Worm (Caenorhabditis elegans) whole organism, L4 larva: ENCODE results near the gene glb-24.

Experiments used
- T26A8.4 ChIP-seq: fragments of 200-800 bp; sonication (Bioruptor generic); IDR thresholded peaks from 2 replicates; pipeline ENCODE4 v1.3.6; 2022; ENCODE audit warnings: missing genetic modification characterization, missing compliant biosample characterization
- Y75B8A.6 ChIP-seq: fragments of 200-800 bp; sonication (Bioruptor generic); IDR thresholded peaks from 2 replicates; pipeline ENCODE4 v1.3.6; 2022; ENCODE audit warnings: missing genetic modification reagents, missing genetic modification characterization, missing compliant biosample characterization
- ZK337.2 ChIP-seq: fragments of 200-800 bp; sonication (Bioruptor generic); IDR thresholded peaks from 2 replicates; pipeline ENCODE4 v1.3.6; 2022; ENCODE audit warnings: missing genetic modification reagents, missing genetic modification characterization, missing compliant biosample characterization
- ZK546.5 ChIP-seq, 2 experiments: sonication (generic microtip); optimal IDR thresholded peaks; 2 replicates each; lab custom pipeline; 2017; ENCODE audit warnings: missing biosample characterization in 2 of 2, missing genetic modification characterization in 2 of 2
- aha-1 ChIP-seq: fragments of 150-350 bp; peaks from one replicate; lab custom pipeline; 2014; ENCODE audit warnings: missing biosample characterization, missing genetic modification characterization
- ama-1 ChIP-seq: fragments of 150-350 bp; optimal IDR thresholded peaks from 2 replicates; lab custom pipeline; 2014; ENCODE audit warnings: inconsistent platforms, mixed read lengths
- arid-1 ChIP-seq: fragments of 200-800 bp; sonication (Bioruptor generic); conservative IDR thresholded peaks from 2 replicates; pipeline ENCODE4 v1.3.6; 2022; ENCODE audit warnings: missing genetic modification reagents, missing genetic modification characterization, missing compliant biosample characterization
- attf-4 ChIP-seq: sonication (generic microtip); optimal IDR thresholded peaks from 3 replicates; lab custom pipeline; 2017; ENCODE audit warnings: missing biosample characterization, missing genetic modification characterization
- ceh-82 ChIP-seq: sonication (generic microtip); optimal IDR thresholded peaks from 2 replicates; lab custom pipeline; 2017; ENCODE audit warnings: missing biosample characterization, missing genetic modification characterization
- ces-1 ChIP-seq: fragments of 150-350 bp; sonication (generic microtip); optimal IDR thresholded peaks from 4 replicates; lab custom pipeline; 2014; ENCODE audit warnings: missing biosample characterization, missing genetic modification reagents, missing genetic modification characterization
- dmd-6 ChIP-seq: fragments of 200-800 bp; sonication (Bioruptor generic); IDR thresholded peaks from 2 replicates; pipeline ENCODE4 v1.3.6; 2022; ENCODE audit warnings: missing genetic modification reagents, missing genetic modification characterization, missing compliant biosample characterization
- dmd-8 ChIP-seq: fragments of 200-800 bp; sonication (Bioruptor generic); IDR thresholded peaks from 2 replicates; pipeline ENCODE4 v1.3.6; 2022; ENCODE audit warnings: missing genetic modification characterization, missing compliant biosample characterization
- dmd-9 ChIP-seq: fragments of 200-800 bp; sonication (Bioruptor generic); IDR thresholded peaks from 2 replicates; pipeline ENCODE4 v1.3.6; 2022; ENCODE audit warnings: missing genetic modification reagents, missing genetic modification characterization, missing compliant biosample characterization
- duxl-1 ChIP-seq: sonication (generic microtip); optimal IDR thresholded peaks from 2 replicates; lab custom pipeline; 2016; ENCODE audit warnings: mild to moderate bottlenecking, missing genetic modification characterization, moderate library complexity, missing compliant biosample characterization; ENCODE audit not compliant: poor library complexity
- dve-1 ChIP-seq: sonication (generic microtip); optimal IDR thresholded peaks from 2 replicates; lab custom pipeline; 2017; ENCODE audit warnings: antibody characterized with exemption, mild to moderate bottlenecking, missing genetic modification characterization, missing compliant biosample characterization; ENCODE audit not compliant: insufficient read depth
- egl-27 ChIP-seq: sonication (generic microtip); optimal IDR thresholded peaks from 3 replicates; lab custom pipeline; 2017; ENCODE audit warnings: missing biosample characterization, missing genetic modification reagents, missing genetic modification characterization
- fos-1 ChIP-seq: fragments of 150-350 bp; optimal IDR thresholded peaks from 2 replicates; lab custom pipeline; 2014; ENCODE audit warnings: missing biosample characterization, missing genetic modification characterization
- hif-1 ChIP-seq, 2 experiments: sonication (generic microtip); optimal IDR thresholded peaks; 2 replicates each; lab custom pipeline; 2016 to 2017; ENCODE audit warnings: missing compliant biosample characterization in 2 of 2, missing genetic modification characterization in 2 of 2, missing genetic modification reagents in 2 of 2, missing genotype in 2 of 2, mild to moderate bottlenecking in 1 of 2
- hlh-30 ChIP-seq: sonication (generic microtip); optimal IDR thresholded peaks from 2 replicates; lab custom pipeline; 2017; ENCODE audit warnings: antibody characterized with exemption, mild to moderate bottlenecking, missing genetic modification characterization, missing compliant biosample characterization; ENCODE audit not compliant: insufficient read depth
- hmg-1.1 ChIP-seq: fragments of 200-800 bp; sonication (Bioruptor generic); IDR thresholded peaks from 2 replicates; pipeline ENCODE4 v1.3.6; 2022; ENCODE audit warnings: missing genetic modification reagents, missing genetic modification characterization, missing compliant biosample characterization
- lim-7 ChIP-seq: fragments of 200-800 bp; sonication (Bioruptor generic); IDR thresholded peaks from 2 replicates; pipeline ENCODE4 v1.3.6; 2022; ENCODE audit warnings: missing genetic modification characterization, missing compliant biosample characterization
- lin-29 ChIP-seq: fragments of 200-800 bp; sonication (Bioruptor generic); IDR thresholded peaks from 2 replicates; pipeline ENCODE4 v1.3.6; 2022; ENCODE audit warnings: missing genetic modification reagents, missing genetic modification characterization, missing compliant biosample characterization
- lin-39 ChIP-seq: fragments of 150-350 bp; optimal IDR thresholded peaks from 2 replicates; lab custom pipeline; 2014; ENCODE audit warnings: missing biosample characterization, missing genetic modification reagents, missing genetic modification characterization
- lir-3 ChIP-seq: sonication (generic microtip); optimal IDR thresholded peaks from 2 replicates; lab custom pipeline; 2016; ENCODE audit warnings: mild to moderate bottlenecking, missing genetic modification characterization, missing compliant biosample characterization
- madf-9 ChIP-seq: fragments of 200-800 bp; sonication (Bioruptor generic); conservative IDR thresholded peaks from 2 replicates; pipeline ENCODE4 v1.3.6; 2022; ENCODE audit warnings: missing genetic modification reagents, missing genetic modification characterization, missing compliant biosample characterization
- mep-1 ChIP-seq: fragments of 150-350 bp; sonication (generic microtip); optimal IDR thresholded peaks from 3 replicates; lab custom pipeline; 2014; ENCODE audit warnings: missing biosample characterization, missing genetic modification characterization
- mes-2 ChIP-seq: sonication (generic microtip); optimal IDR thresholded peaks from 2 replicates; lab custom pipeline; 2016; ENCODE audit warnings: missing genotype, mild to moderate bottlenecking, missing genetic modification characterization, missing compliant biosample characterization; ENCODE audit not compliant: poor library complexity, severe bottlenecking
- nhr-10 ChIP-seq: fragments of 150-350 bp; optimal IDR thresholded peaks from 2 replicates; lab custom pipeline; 2014; ENCODE audit warnings: missing biosample characterization, missing genetic modification characterization
- nhr-102 ChIP-seq: sonication (generic microtip); optimal IDR thresholded peaks from 2 replicates; lab custom pipeline; 2016; ENCODE audit warnings: mild to moderate bottlenecking, missing genetic modification characterization, moderate library complexity, missing compliant biosample characterization
- nhr-11 ChIP-seq: fragments of 150-350 bp; optimal IDR thresholded peaks from 2 replicates; lab custom pipeline; 2014; ENCODE audit warnings: missing biosample characterization, missing genetic modification characterization
- nhr-111 ChIP-seq: fragments of 200-800 bp; sonication (Bioruptor generic); optimal IDR thresholded peaks from 2 replicates; lab custom pipeline; 2018; ENCODE audit warnings: mild to moderate bottlenecking, missing genetic modification characterization, missing compliant biosample characterization
- nhr-28 ChIP-seq: fragments of 150-350 bp; optimal IDR thresholded peaks from 2 replicates; lab custom pipeline; 2014; ENCODE audit warnings: missing biosample characterization, missing genetic modification characterization
- nhr-41 ChIP-seq: fragments of 200-800 bp; sonication (Bioruptor generic); IDR thresholded peaks from 2 replicates; pipeline ENCODE4 v1.3.6; 2022; ENCODE audit warnings: missing genetic modification reagents, missing genetic modification characterization, missing compliant biosample characterization
- pha-4 ChIP-seq, 2 experiments: fragments of 150-350 bp in 1 of 2; fragments of 200-800 bp in 1 of 2; sonication (Bioruptor generic) in 1 of 2; IDR thresholded peaks in 1 of 2; optimal IDR thresholded peaks in 1 of 2; 2 replicates each; pipeline versions ENCODE4 v1.3.6 to Lab custom; 2014 to 2022; ENCODE audit warnings: missing genetic modification characterization in 2 of 2, missing genetic modification reagents in 2 of 2, missing biosample characterization in 1 of 2, missing compliant biosample characterization in 1 of 2
- php-3 ChIP-seq: fragments of 200-800 bp; sonication (Bioruptor generic); IDR thresholded peaks from 2 replicates; pipeline ENCODE4 v1.3.6; 2022; ENCODE audit warnings: missing genetic modification reagents, missing genetic modification characterization, missing compliant biosample characterization
- pqm-1 ChIP-seq: sonication (generic microtip); optimal IDR thresholded peaks from 2 replicates; lab custom pipeline; 2017; ENCODE audit warnings: missing biosample characterization, missing genetic modification characterization
- sdz-12 ChIP-seq: fragments of 200-800 bp; sonication (Bioruptor generic); optimal IDR thresholded peaks from 2 replicates; lab custom pipeline; 2018; ENCODE audit warnings: mild to moderate bottlenecking, missing genetic modification characterization, missing compliant biosample characterization
- skn-1 ChIP-seq: fragments of 150-350 bp; optimal IDR thresholded peaks from 2 replicates; lab custom pipeline; 2014; ENCODE audit warnings: missing biosample characterization, missing genetic modification characterization
- snpc-1.2 ChIP-seq: fragments of 200-800 bp; sonication (Bioruptor generic); IDR thresholded peaks from 2 replicates; pipeline ENCODE4 v1.3.6; 2022; ENCODE audit warnings: missing genetic modification reagents, missing genetic modification characterization, missing compliant biosample characterization
- snpc-4 ChIP-seq: fragments of 150-350 bp; optimal IDR thresholded peaks from 2 replicates; lab custom pipeline; 2014; ENCODE audit warnings: missing biosample characterization, missing genetic modification characterization
- spr-3 ChIP-seq: fragments of 200-800 bp; sonication (Bioruptor generic); optimal IDR thresholded peaks from 2 replicates; lab custom pipeline; 2018; ENCODE audit warnings: mild to moderate bottlenecking, missing genetic modification characterization, missing compliant biosample characterization
- tag-97 ChIP-seq: fragments of 200-800 bp; sonication (Bioruptor generic); IDR thresholded peaks from 2 replicates; pipeline ENCODE4 v1.3.6; 2022; ENCODE audit warnings: missing genetic modification characterization, missing compliant biosample characterization
- tra-1 ChIP-seq: fragments of 200-800 bp; sonication (Bioruptor generic); IDR thresholded peaks from 2 replicates; pipeline ENCODE4 v1.3.6; 2022; ENCODE audit warnings: missing genetic modification reagents, missing genetic modification characterization, missing compliant biosample characterization
- unc-39 ChIP-seq: sonication (generic microtip); optimal IDR thresholded peaks from 2 replicates; lab custom pipeline; 2017; ENCODE audit warnings: missing biosample characterization, missing genetic modification characterization
- unc-62 ChIP-seq, 3 experiments: fragments of 150-350 bp in 1 of 3; sonication (generic microtip); optimal IDR thresholded peaks in 2 of 3; peaks in 1 of 3; 1 replicate in 1 of 3; 2 replicates in 2 of 3; lab custom pipeline; 2014 to 2017; ENCODE audit warnings: missing biosample characterization in 3 of 3, missing genetic modification characterization in 3 of 3, missing genetic modification reagents in 3 of 3, missing genotype in 1 of 3
- vab-7 ChIP-seq: fragments of 200-800 bp; sonication (Bioruptor generic); IDR thresholded peaks from 2 replicates; pipeline ENCODE4 v1.3.6; 2022; ENCODE audit warnings: missing genetic modification reagents, missing genetic modification characterization, missing compliant biosample characterization
- zfp-2 ChIP-seq: sonication (generic microtip); optimal IDR thresholded peaks from 2 replicates; lab custom pipeline; 2016; ENCODE audit warnings: mild to moderate bottlenecking, missing genetic modification characterization, missing compliant biosample characterization
- zfp-3 ChIP-seq: fragments of 200-800 bp; sonication (Bioruptor generic); conservative IDR thresholded peaks from 2 replicates; pipeline ENCODE4 v1.3.6; 2022; ENCODE audit warnings: missing genetic modification reagents, missing genetic modification characterization, missing compliant biosample characterization
- zip-11 ChIP-seq: fragments of 200-800 bp; sonication (Bioruptor generic); IDR thresholded peaks from 2 replicates; pipeline ENCODE4 v1.3.6; 2022; ENCODE audit warnings: missing genetic modification characterization, missing compliant biosample characterization
- ztf-11 ChIP-seq: fragments of 150-350 bp; optimal IDR thresholded peaks from 2 replicates; lab custom pipeline; 2014; ENCODE audit warnings: missing biosample characterization, missing genetic modification characterization
- ztf-7 ChIP-seq: fragments of 150-350 bp; optimal IDR thresholded peaks from 2 replicates; lab custom pipeline; 2014; ENCODE audit warnings: missing biosample characterization, missing genetic modification characterization

The glb-24 gene

DNA sequence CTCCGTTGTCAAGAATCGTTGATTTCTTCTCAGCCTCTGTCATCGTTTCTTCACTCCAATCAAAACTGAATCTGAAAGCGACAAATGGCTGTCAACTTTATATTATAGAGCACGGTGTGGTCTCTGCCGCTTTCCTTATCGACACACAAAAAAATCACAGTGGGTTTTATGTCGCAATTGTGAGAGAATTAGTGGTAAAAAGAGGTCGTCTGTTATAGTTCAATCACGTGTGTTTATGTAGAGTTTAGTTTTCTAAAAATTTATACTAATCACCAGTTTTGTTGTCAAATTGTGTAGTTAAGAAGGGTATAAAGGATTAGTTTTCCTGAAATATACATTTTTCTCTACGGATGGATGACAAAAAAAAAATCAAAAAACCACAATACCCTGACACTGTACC, 49.2 kb upstream of the glb-24 start, which contains the start of gene T16G1.7 (continued):
- TF ChIP-seq lin-29 (GFP tag; lab: Robert Waterston, UW) (no peak), ceh-82 (tag; lab: Kevin White, UChicago) (no peak), hmg-1.1 (GFP tag; lab: Robert Waterston, UW) (no peak), tra-1 (GFP tag; lab: Robert Waterston, UW) (0 out of 2 replicates have a peak, but pooled peaks have one; percentile 42), spr-3 (GFP tag; lab: Kevin White, UChicago) (no peak), ZK337.2 (GFP tag; lab: Robert Waterston, UW) (no peak), aha-1 (tag; lab: Kevin White, UChicago) (peak; percentile 29), mep-1 (tag; lab: Kevin White, UChicago) (no peak), dmd-8 (GFP tag; lab: Robert Waterston, UW) (no peak), zfp-3 (GFP tag; lab: Robert Waterston, UW) (no peak), ztf-11 (tag; lab: Kevin White, UChicago) (no peak), lin-39 (tag; lab: Kevin White, UChicago) (no peak), hif-1 (tag; optimal IDR thresholded peaks at IDR 0.05; lab: Kevin White, UChicago) (no peak), unc-62 (GFP tag; optimal IDR thresholded peaks at IDR 0.05 in 1 of 2; lab: Kevin White, UChicago) (peak in 1 of 2 experiments; percentile 26), unc-62 (tag; optimal IDR thresholded peaks at IDR 0.05; lab: Kevin White, UChicago) (no peak), snpc-1.2 (GFP tag; lab: Robert Waterston, UW) (no peak), tag-97 (no peak), vab-7 (GFP tag; lab: Robert Waterston, UW) (no peak), attf-4 (tag; lab: Kevin White, UChicago) (no peak), zfp-2 (no peak), sdz-12 (GFP tag; lab: Kevin White, UChicago) (no peak), php-3 (GFP tag; lab: Robert Waterston, UW) (peak; percentile 68; the same call in 1 of the 2 replicates), hlh-30 (tag; lab: Kevin White, UChicago) (peak; percentile 15), T26A8.4 (no peak), arid-1 (GFP tag; lab: Robert Waterston, UW) (no peak), nhr-102 (tag; lab: Kevin White, UChicago) (peak; percentile 66), ces-1 (no peak), pha-4 (GFP tag; IDR thresholded peaks at IDR 0.05; lab: Robert Waterston, UW) (no peak), pha-4 (tag; optimal IDR thresholded peaks at IDR 0.05; lab: Kevin White, UChicago) (no peak), nhr-41 (peak; percentile 54; the same call in 1 of the 2 replicates), mes-2 (tag; lab: Kevin White, UChicago) (no peak), Y75B8A.6 (GFP tag; lab: Robert Waterston, UW) (no peak), fos-1 (tag; lab: Kevin White, UChicago) (no peak), dmd-9 (GFP tag; lab: Robert Waterston, UW) (no peak), skn-1 (tag; lab: Kevin White, UChicago) (no peak), lir-3 (no peak), zip-11 (no peak), duxl-1 (tag; lab: Kevin White, UChicago) (no peak), nhr-111 (GFP tag; lab: Kevin White, UChicago) (no peak), madf-9 (GFP tag; lab: Robert Waterston, UW) (no peak), egl-27 (no peak)

DNA sequence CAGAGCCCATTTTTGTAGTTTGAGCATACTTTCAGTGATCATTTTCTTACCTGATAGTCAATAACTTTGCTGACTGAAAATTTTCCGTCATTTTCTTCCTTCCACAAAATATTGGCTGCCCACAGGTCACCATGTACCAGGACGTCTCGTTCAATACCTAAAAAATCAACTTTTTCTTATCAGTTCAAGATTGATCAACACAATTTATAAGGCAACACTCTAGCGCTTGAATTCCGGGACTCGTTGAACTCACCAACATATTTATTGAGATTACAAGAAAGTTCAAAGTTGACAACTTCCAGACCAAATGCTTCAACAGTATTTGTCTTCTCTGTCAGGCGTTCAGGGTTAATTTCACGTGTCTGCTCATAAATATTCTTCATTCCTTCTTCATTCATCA, 47.9 kb upstream of the glb-24 start:
- TF ChIP-seq ceh-82 (tag; lab: Kevin White, UChicago) (no peak), nhr-11 (tag; lab: Kevin White, UChicago) (no peak), snpc-1.2 (GFP tag; lab: Robert Waterston, UW) (no peak), snpc-4 (tag; lab: Kevin White, UChicago) (no peak), nhr-28 (peak; percentile 48), ZK546.5 (tag; optimal IDR thresholded peaks at IDR 0.05; lab: Kevin White, UChicago) (no peak), ama-1 (no peak), unc-39 (no peak), zfp-2 (no peak), php-3 (GFP tag; lab: Robert Waterston, UW) (no peak), pqm-1 (tag; lab: Kevin White, UChicago) (peak; percentile 47), ztf-7 (tag; lab: Kevin White, UChicago) (no peak), egl-27 (no peak), nhr-102 (tag; lab: Kevin White, UChicago) (no peak), dmd-6 (peak; percentile 70), lim-7 (GFP tag; lab: Robert Waterston, UW) (no peak), dve-1 (tag; lab: Kevin White, UChicago) (peak; percentile 44), nhr-10 (tag; lab: Kevin White, UChicago) (no peak)
